Worm (Caenorhabditis elegans) whole organism, L4 larva: Measurements from ENCODE around the gene F14F9.3.
A peak's percentile ranks its signal among the peaks of the same experiment; 100 is the strongest.

Experiments
- F26F4.8 ChIP-seq: fragments of 200-800 bp; sonication (Bioruptor generic); conservative IDR thresholded peaks from 2 replicates; pipeline ENCODE4 v1.3.6; 2022; ENCODE audit warnings: missing genetic modification characterization, missing compliant biosample characterization
- T26A8.4 ChIP-seq: fragments of 200-800 bp; sonication (Bioruptor generic); IDR thresholded peaks from 2 replicates; pipeline ENCODE4 v1.3.6; 2022; ENCODE audit warnings: missing genetic modification characterization, missing compliant biosample characterization
- Y105C5A.15 ChIP-seq: fragments of 200-800 bp; sonication (Bioruptor generic); IDR thresholded peaks from 2 replicates; pipeline ENCODE4 v1.3.6; 2022; ENCODE audit warnings: missing genetic modification characterization, missing compliant biosample characterization
- Y5F2A.4 ChIP-seq: fragments of 200-800 bp; sonication (Bioruptor generic); optimal IDR thresholded peaks from 2 replicates; lab custom pipeline; 2018; ENCODE audit warnings: mild to moderate bottlenecking, missing genetic modification characterization, missing compliant biosample characterization
- ZK337.2 ChIP-seq: fragments of 200-800 bp; sonication (Bioruptor generic); IDR thresholded peaks from 2 replicates; pipeline ENCODE4 v1.3.6; 2022; ENCODE audit warnings: missing genetic modification reagents, missing genetic modification characterization, missing compliant biosample characterization
- ZK546.5 ChIP-seq, 2 experiments: sonication (generic microtip); optimal IDR thresholded peaks; 2 replicates each; lab custom pipeline; 2017; ENCODE audit warnings: missing biosample characterization in 2 of 2, missing genetic modification characterization in 2 of 2
- aha-1 ChIP-seq: fragments of 150-350 bp; peaks from one replicate; lab custom pipeline; 2014; ENCODE audit warnings: missing biosample characterization, missing genetic modification characterization
- attf-4 ChIP-seq: sonication (generic microtip); optimal IDR thresholded peaks from 3 replicates; lab custom pipeline; 2017; ENCODE audit warnings: missing biosample characterization, missing genetic modification characterization
- ceh-20 ChIP-seq: fragments of 200-800 bp; sonication (Bioruptor generic); IDR thresholded peaks from 2 replicates; pipeline ENCODE4 v1.3.6; 2022; ENCODE audit warnings: missing genetic modification reagents, missing genetic modification characterization, missing compliant biosample characterization
- ceh-44 ChIP-seq: fragments of 200-800 bp; sonication (Bioruptor generic); IDR thresholded peaks from 2 replicates; pipeline ENCODE4 v1.3.6; 2022; ENCODE audit warnings: missing genetic modification reagents, missing genetic modification characterization, missing compliant biosample characterization
- ceh-82 ChIP-seq: sonication (generic microtip); optimal IDR thresholded peaks from 2 replicates; lab custom pipeline; 2017; ENCODE audit warnings: missing biosample characterization, missing genetic modification characterization
- daf-12 ChIP-seq: fragments of 150-350 bp; optimal IDR thresholded peaks from 2 replicates; lab custom pipeline; 2014; ENCODE audit warnings: missing biosample characterization, missing genetic modification reagents, missing genetic modification characterization
- daf-19 ChIP-seq: fragments of 200-800 bp; sonication (Bioruptor generic); conservative IDR thresholded peaks from 2 replicates; pipeline ENCODE4 v1.3.6; 2022; ENCODE audit warnings: missing genetic modification characterization, missing compliant biosample characterization
- dmd-9 ChIP-seq: fragments of 200-800 bp; sonication (Bioruptor generic); IDR thresholded peaks from 2 replicates; pipeline ENCODE4 v1.3.6; 2022; ENCODE audit warnings: missing genetic modification reagents, missing genetic modification characterization, missing compliant biosample characterization
- dve-1 ChIP-seq: sonication (generic microtip); optimal IDR thresholded peaks from 2 replicates; lab custom pipeline; 2017; ENCODE audit warnings: antibody characterized with exemption, mild to moderate bottlenecking, missing genetic modification characterization, missing compliant biosample characterization; ENCODE audit not compliant: insufficient read depth
- fkh-10 ChIP-seq: fragments of 150-350 bp; optimal IDR thresholded peaks from 2 replicates; lab custom pipeline; 2014; ENCODE audit warnings: missing biosample characterization, missing genetic modification reagents, missing genetic modification characterization
- fos-1 ChIP-seq: fragments of 150-350 bp; optimal IDR thresholded peaks from 2 replicates; lab custom pipeline; 2014; ENCODE audit warnings: missing biosample characterization, missing genetic modification characterization
- gei-8 ChIP-seq: fragments of 200-800 bp; sonication (Bioruptor generic); optimal IDR thresholded peaks from 2 replicates; lab custom pipeline; 2018; ENCODE audit warnings: mild to moderate bottlenecking, missing genetic modification characterization, missing compliant biosample characterization
- hlh-11 ChIP-seq: fragments of 200-800 bp; sonication (Bioruptor generic); optimal IDR thresholded peaks from 2 replicates; lab custom pipeline; 2018; ENCODE audit warnings: mild to moderate bottlenecking, missing genetic modification characterization, missing compliant biosample characterization
- lin-13 ChIP-seq: fragments of 150-350 bp; optimal IDR thresholded peaks from 2 replicates; lab custom pipeline; 2014; ENCODE audit warnings: missing biosample characterization, missing genetic modification reagents, missing genetic modification characterization
- lin-15B ChIP-seq: fragments of 150-350 bp; sonication (generic microtip); optimal IDR thresholded peaks from 3 replicates; lab custom pipeline; 2014; ENCODE audit warnings: missing biosample characterization, missing genetic modification characterization
- lin-39 ChIP-seq: fragments of 150-350 bp; optimal IDR thresholded peaks from 2 replicates; lab custom pipeline; 2014; ENCODE audit warnings: missing biosample characterization, missing genetic modification reagents, missing genetic modification characterization
- lsy-2 ChIP-seq, 2 experiments: fragments of 150-350 bp in 1 of 2; sonication (generic microtip) in 1 of 2; optimal IDR thresholded peaks; 2 replicates each; lab custom pipeline; 2014 to 2017; ENCODE audit warnings: missing biosample characterization in 2 of 2, missing genetic modification characterization in 2 of 2
- madf-9 ChIP-seq: fragments of 200-800 bp; sonication (Bioruptor generic); conservative IDR thresholded peaks from 2 replicates; pipeline ENCODE4 v1.3.6; 2022; ENCODE audit warnings: missing genetic modification reagents, missing genetic modification characterization, missing compliant biosample characterization
- nhr-41 ChIP-seq: fragments of 200-800 bp; sonication (Bioruptor generic); IDR thresholded peaks from 2 replicates; pipeline ENCODE4 v1.3.6; 2022; ENCODE audit warnings: missing genetic modification reagents, missing genetic modification characterization, missing compliant biosample characterization
- nhr-42 ChIP-seq: fragments of 200-800 bp; sonication (Bioruptor generic); IDR thresholded peaks from 2 replicates; pipeline ENCODE4 v1.3.6; 2022; ENCODE audit warnings: missing genetic modification characterization, missing compliant biosample characterization
- nhr-48 ChIP-seq: sonication (generic microtip); optimal IDR thresholded peaks from 2 replicates; lab custom pipeline; 2016; ENCODE audit warnings: mild to moderate bottlenecking, missing genetic modification characterization, missing compliant biosample characterization
- nhr-77 ChIP-seq: fragments of 150-350 bp; optimal IDR thresholded peaks from 2 replicates; lab custom pipeline; 2014; ENCODE audit warnings: missing biosample characterization, missing genetic modification characterization
- pha-4 ChIP-seq, 2 experiments: fragments of 150-350 bp in 1 of 2; fragments of 200-800 bp in 1 of 2; sonication (Bioruptor generic) in 1 of 2; IDR thresholded peaks in 1 of 2; optimal IDR thresholded peaks in 1 of 2; 2 replicates each; pipeline versions ENCODE4 v1.3.6 to Lab custom; 2014 to 2022; ENCODE audit warnings: missing genetic modification characterization in 2 of 2, missing genetic modification reagents in 2 of 2, missing biosample characterization in 1 of 2, missing compliant biosample characterization in 1 of 2
- pqm-1 ChIP-seq: sonication (generic microtip); optimal IDR thresholded peaks from 2 replicates; lab custom pipeline; 2017; ENCODE audit warnings: missing biosample characterization, missing genetic modification characterization
- saeg-2 ChIP-seq: fragments of 200-800 bp; sonication (Bioruptor generic); IDR thresholded peaks from 2 replicates; pipeline ENCODE4 v1.3.6; 2022; ENCODE audit warnings: missing genetic modification reagents, missing genetic modification characterization, missing compliant biosample characterization
- set-16 ChIP-seq: fragments of 200-800 bp; sonication (Bioruptor generic); IDR thresholded peaks from 2 replicates; pipeline ENCODE4 v1.3.6; 2022; ENCODE audit warnings: missing genetic modification reagents, missing genetic modification characterization, missing compliant biosample characterization
- skn-1 ChIP-seq: fragments of 150-350 bp; optimal IDR thresholded peaks from 2 replicates; lab custom pipeline; 2014; ENCODE audit warnings: missing biosample characterization, missing genetic modification characterization
- snpc-1.2 ChIP-seq: fragments of 200-800 bp; sonication (Bioruptor generic); IDR thresholded peaks from 2 replicates; pipeline ENCODE4 v1.3.6; 2022; ENCODE audit warnings: missing genetic modification reagents, missing genetic modification characterization, missing compliant biosample characterization
- spr-1 ChIP-seq: sonication (generic microtip); optimal IDR thresholded peaks from 2 replicates; lab custom pipeline; 2016; ENCODE audit warnings: mild to moderate bottlenecking, missing genetic modification characterization, missing compliant biosample characterization
- tag-97 ChIP-seq: fragments of 200-800 bp; sonication (Bioruptor generic); IDR thresholded peaks from 2 replicates; pipeline ENCODE4 v1.3.6; 2022; ENCODE audit warnings: missing genetic modification characterization, missing compliant biosample characterization
- unc-62 ChIP-seq, 3 experiments: fragments of 150-350 bp in 1 of 3; sonication (generic microtip); optimal IDR thresholded peaks in 2 of 3; peaks in 1 of 3; 1 replicate in 1 of 3; 2 replicates in 2 of 3; lab custom pipeline; 2014 to 2017; ENCODE audit warnings: missing biosample characterization in 3 of 3, missing genetic modification characterization in 3 of 3, missing genetic modification reagents in 3 of 3, missing genotype in 1 of 3
- vab-7 ChIP-seq: fragments of 200-800 bp; sonication (Bioruptor generic); IDR thresholded peaks from 2 replicates; pipeline ENCODE4 v1.3.6; 2022; ENCODE audit warnings: missing genetic modification reagents, missing genetic modification characterization, missing compliant biosample characterization
- zag-1 ChIP-seq: fragments of 150-350 bp; optimal IDR thresholded peaks from 2 replicates; lab custom pipeline; 2014; ENCODE audit warnings: missing biosample characterization, missing genetic modification characterization
- ztf-11 ChIP-seq: fragments of 150-350 bp; optimal IDR thresholded peaks from 2 replicates; lab custom pipeline; 2014; ENCODE audit warnings: missing biosample characterization, missing genetic modification characterization

F14F9.3 gene

ce11 chrV:5097035-5097434, 41.0 kb upstream of the F14F9.3 start, which contains the start of gene C04F5.2:
C04F5.2 (minus strand) TSS chrV:5097135.
- no peak for TF ChIP-seq F26F4.8 (GFP tag; lab: Robert Waterston, UW)
- TF ChIP-seq ztf-11 (tag; lab: Kevin White, UChicago) = no peak
- TF ChIP-seq nhr-77 (tag; lab: Kevin White, UChicago) = no peak
- TF ChIP-seq madf-9 (GFP tag; lab: Robert Waterston, UW) = no peak
- no peak for TF ChIP-seq nhr-48 (tag; lab: Kevin White, UChicago)
- no peak for TF ChIP-seq Y5F2A.4 (GFP tag; lab: Kevin White, UChicago)
- no peak for TF ChIP-seq nhr-41 (GFP tag; lab: Robert Waterston, UW)
- no peak for TF ChIP-seq skn-1 (tag; lab: Kevin White, UChicago)
- TF ChIP-seq nhr-42 (GFP tag; lab: Robert Waterston, UW) = no peak
- no peak for TF ChIP-seq dve-1
- TF ChIP-seq, all 104 proteins: peak for 0

- TF ChIP-seq unc-62 (GFP tag; optimal IDR thresholded peaks at IDR 0.05 in 1 of 2; lab: Kevin White, UChicago) = peak in 1 of 2 experiments; percentile 61
- no peak for TF ChIP-seq unc-62 (tag; optimal IDR thresholded peaks at IDR 0.05; lab: Kevin White, UChicago)
- no peak for TF ChIP-seq gei-8 (GFP tag; lab: Kevin White, UChicago)
These were observed 39.1 kb upstream of the F14F9.3 start, which contains the start of gene unc-46 for ce11 chrV:5098925-5099324. unc-46 (minus strand) TSS chrV:5099025.

ce11 chrV:5102017-5102416, 36.0 kb upstream of the F14F9.3 start, which contains the start of gene srab-1:
srab-1 (minus strand) TSS chrV:5102117.
- no peak for TF ChIP-seq lin-13
- no peak for TF ChIP-seq spr-1 (tag; lab: Kevin White, UChicago)
- no peak for TF ChIP-seq daf-19 (GFP tag; lab: Robert Waterston, UW)
- no peak for TF ChIP-seq set-16 (GFP tag; lab: Robert Waterston, UW)
- no peak for TF ChIP-seq aha-1
- no peak for TF ChIP-seq Y105C5A.15 (GFP tag; lab: Robert Waterston, UW)
- no peak for TF ChIP-seq ceh-44 (GFP tag; lab: Robert Waterston, UW)
- no peak for TF ChIP-seq nhr-48 (tag; lab: Kevin White, UChicago)
- no peak for TF ChIP-seq ceh-82
- no peak for TF ChIP-seq attf-4 (tag; lab: Kevin White, UChicago)
- TF ChIP-seq nhr-41 (GFP tag; lab: Robert Waterston, UW) = no peak
- no peak for TF ChIP-seq vab-7
- TF ChIP-seq pha-4 (GFP tag; IDR thresholded peaks at IDR 0.05; lab: Robert Waterston, UW) = no peak
- no peak for TF ChIP-seq pha-4 (tag; optimal IDR thresholded peaks at IDR 0.05; lab: Kevin White, UChicago)
- TF ChIP-seq lin-15B (tag; lab: Kevin White, UChicago) = no peak
- no peak for TF ChIP-seq lin-39 (tag; lab: Kevin White, UChicago)
- no peak for TF ChIP-seq fkh-10 (GFP tag; lab: Kevin White, UChicago)
- TF ChIP-seq T26A8.4 (GFP tag; lab: Robert Waterston, UW) = no peak
- no peak for TF ChIP-seq dmd-9 (GFP tag; lab: Robert Waterston, UW)

ce11 chrV:5104934-5105333, 33.1 kb upstream of the F14F9.3 start, which contains the start of gene srab-2:
srab-2 (minus strand) TSS chrV:5105034.
- TF ChIP-seq lsy-2 (tag; optimal IDR thresholded peaks at IDR 0.05; lab: Kevin White, UChicago) (no peak), ceh-20 (GFP tag; lab: Robert Waterston, UW) (no peak), F26F4.8 (GFP tag; lab: Robert Waterston, UW) (no peak), lin-15B (tag; lab: Kevin White, UChicago) (no peak), zag-1 (tag; lab: Kevin White, UChicago) (no peak), snpc-1.2 (no peak), daf-12 (tag; lab: Kevin White, UChicago) (no peak), saeg-2 (GFP tag; lab: Robert Waterston, UW) (no peak), ZK337.2 (GFP tag; lab: Robert Waterston, UW) (no peak), fos-1 (tag; lab: Kevin White, UChicago) (no peak), unc-62 (GFP tag; optimal IDR thresholded peaks at IDR 0.05 in 1 of 2; lab: Kevin White, UChicago) (no peak), unc-62 (tag; optimal IDR thresholded peaks at IDR 0.05; lab: Kevin White, UChicago) (no peak), pqm-1 (tag; lab: Kevin White, UChicago) (no peak), tag-97 (GFP tag; lab: Robert Waterston, UW) (no peak), hlh-11 (tag; lab: Kevin White, UChicago) (no peak), ZK546.5 (tag; optimal IDR thresholded peaks at IDR 0.05; lab: Kevin White, UChicago) (no peak), Y5F2A.4 (GFP tag; lab: Kevin White, UChicago) (no peak)
